Fruit fly (Drosophila melanogaster) whole organism, embryonic: Measurements from ENCODE around the gene CG13454.

Source experiments
- Awh ChIP-seq: fragments of 200-800 bp; sonication (Bioruptor generic); IDR thresholded peaks from 2 replicates; pipeline ENCODE4, ENCODE4 v1.3.6; 2022; ENCODE audit warnings: missing biosample characterization, missing genetic modification characterization
- B-H1 ChIP-seq: fragments of 200-800 bp; sonication (Bioruptor generic); IDR thresholded peaks from 3 replicates; pipeline ENCODE4 v1.3.6; 2022; ENCODE audit warnings: missing biosample characterization, missing genetic modification characterization
- BtbVII ChIP-seq: fragments of 200-800 bp; sonication (Bioruptor generic); optimal IDR thresholded peaks from 3 replicates; lab custom pipeline; 2017; ENCODE audit warnings: missing biosample characterization, mild to moderate bottlenecking, missing genetic modification characterization
- CG10654 ChIP-seq: fragments of 200-800 bp; sonication (Bioruptor generic); optimal IDR thresholded peaks from 2 replicates; lab custom pipeline; 2016; ENCODE audit warnings: missing biosample characterization, missing genetic modification characterization
- CG12659 ChIP-seq: fragments of 200-800 bp; sonication (Bioruptor generic); optimal IDR thresholded peaks from 3 replicates; lab custom pipeline; 2017; ENCODE audit warnings: mild to moderate bottlenecking, missing biosample characterization, missing genetic modification reagents, missing genetic modification characterization
- CG13894 ChIP-seq: fragments of 200-800 bp; sonication (Bioruptor generic); optimal IDR thresholded peaks from 3 replicates; lab custom pipeline; 2018; ENCODE audit warnings: missing biosample characterization, mild to moderate bottlenecking, missing genetic modification characterization, moderate library complexity
- CG15514 ChIP-seq: fragments of 200-800 bp; sonication (Bioruptor generic); optimal IDR thresholded peaks from 3 replicates; lab custom pipeline; 2017; ENCODE audit warnings: missing biosample characterization, missing genetic modification characterization, mild to moderate bottlenecking, moderate library complexity, missing genetic modification reagents
- CG15696 ChIP-seq: fragments of 200-800 bp; sonication (Bioruptor generic); optimal IDR thresholded peaks from 2 replicates; lab custom pipeline; 2019; ENCODE audit warnings: missing biosample characterization, mild to moderate bottlenecking, missing genetic modification characterization, moderate library complexity
- CG16779 ChIP-seq: fragments of 200-800 bp; sonication (Bioruptor generic); IDR thresholded peaks from 2 replicates; pipeline ENCODE4 v1.3.6; 2022; ENCODE audit warnings: missing biosample characterization, missing genetic modification characterization
- CG17186 ChIP-seq: fragments of 200-800 bp; sonication (Bioruptor generic); optimal IDR thresholded peaks from 3 replicates; lab custom pipeline; 2017; ENCODE audit warnings: missing biosample characterization, missing genetic modification reagents, missing genetic modification characterization
- CG18599 ChIP-seq: fragments of 200-800 bp; sonication (Bioruptor generic); optimal IDR thresholded peaks from 3 replicates; lab custom pipeline; 2017; ENCODE audit warnings: missing biosample characterization, missing genetic modification characterization, mild to moderate bottlenecking, moderate library complexity, missing genetic modification reagents
- CG2129 ChIP-seq: fragments of 200-800 bp; sonication (Bioruptor generic); IDR thresholded peaks from 2 replicates; pipeline ENCODE4 v1.3.6; 2022; ENCODE audit warnings: missing biosample characterization, missing genetic modification characterization; ENCODE audit not compliant: partially characterized antibody
- CG3163 ChIP-seq: fragments of 200-800 bp; sonication (Bioruptor generic); optimal IDR thresholded peaks from 3 replicates; lab custom pipeline; 2016; ENCODE audit warnings: missing biosample characterization, missing genetic modification characterization
- CG4424 ChIP-seq: fragments of 200-800 bp; sonication (Bioruptor generic); optimal IDR thresholded peaks from 3 replicates; lab custom pipeline; 2016; ENCODE audit warnings: missing biosample characterization, missing genetic modification characterization
- CG4707 ChIP-seq: fragments of 200-800 bp; sonication (Bioruptor generic); optimal IDR thresholded peaks from 2 replicates; lab custom pipeline; 2018; ENCODE audit warnings: missing biosample characterization, mild to moderate bottlenecking, missing genetic modification characterization, moderate library complexity
- CG6254 ChIP-seq: fragments of 200-800 bp; sonication (Bioruptor generic); optimal IDR thresholded peaks from 3 replicates; lab custom pipeline; 2017; ENCODE audit warnings: mild to moderate bottlenecking, missing biosample characterization, missing genetic modification reagents, missing genetic modification characterization
- Camta ChIP-seq: fragments of 200-800 bp; sonication (Bioruptor generic); optimal IDR thresholded peaks from 2 replicates; lab custom pipeline; 2016; ENCODE audit warnings: missing biosample characterization, missing genetic modification characterization
- Ets65A ChIP-seq: fragments of 200-800 bp; sonication (Bioruptor generic); peaks from one replicate; lab custom pipeline; 2016; ENCODE audit warnings: missing biosample characterization, missing genetic modification characterization
- Fer2 ChIP-seq: fragments of 200-800 bp; sonication (Bioruptor generic); optimal IDR thresholded peaks from 2 replicates; lab custom pipeline; 2018; ENCODE audit warnings: missing biosample characterization, mild to moderate bottlenecking, missing genetic modification characterization, moderate library complexity
- GATAe ChIP-seq: fragments of 200-800 bp; sonication (Bioruptor generic); conservative IDR thresholded peaks from 2 replicates; pipeline ENCODE4 v1.3.6; 2022; ENCODE audit warnings: missing biosample characterization, missing genetic modification characterization
- HLH4C ChIP-seq: fragments of 200-800 bp; sonication (Bioruptor generic); IDR thresholded peaks from 3 replicates; pipeline ENCODE4 v1.3.6; 2022; ENCODE audit warnings: missing biosample characterization, missing genetic modification characterization; ENCODE audit not compliant: partially characterized antibody
- HmgZ ChIP-seq: fragments of 200-800 bp; sonication (Bioruptor generic); optimal IDR thresholded peaks from 2 replicates; lab custom pipeline; 2018; ENCODE audit warnings: missing biosample characterization, mild to moderate bottlenecking, missing genetic modification characterization
- Jarid2 ChIP-seq: fragments of 200-800 bp; sonication (Bioruptor generic); optimal IDR thresholded peaks from 3 replicates; lab custom pipeline; 2017; ENCODE audit warnings: mild to moderate bottlenecking, missing biosample characterization, missing genetic modification reagents, missing genetic modification characterization
- Rx ChIP-seq: fragments of 200-800 bp; sonication (Bioruptor generic); IDR thresholded peaks from 2 replicates; pipeline ENCODE4 v1.3.6; 2022; ENCODE audit warnings: missing biosample characterization, missing genetic modification characterization
- Sox100B ChIP-seq: fragments of 200-800 bp; sonication (Bioruptor generic); optimal IDR thresholded peaks from 3 replicates; lab custom pipeline; 2018; ENCODE audit warnings: missing biosample characterization, mild to moderate bottlenecking, missing genetic modification characterization
- Stat92E ChIP-seq, 3 experiments: fragments of >200 bp in 2 of 3; fragments of 200-800 bp in 1 of 3; sonication (Bioruptor generic) in 1 of 3; optimal IDR thresholded peaks; 2 replicates each; lab custom pipeline; 2017 to 2019; ENCODE audit warnings: missing biosample characterization in 3 of 3, missing genetic modification characterization in 3 of 3, mild to moderate bottlenecking in 1 of 3, moderate library complexity in 1 of 3
- ash1 ChIP-seq: fragments of 200-800 bp; sonication (Bioruptor generic); optimal IDR thresholded peaks from 2 replicates; lab custom pipeline; 2018; ENCODE audit warnings: missing biosample characterization, mild to moderate bottlenecking, missing genetic modification characterization
- az2 ChIP-seq: fragments of 200-800 bp; sonication (Bioruptor generic); optimal IDR thresholded peaks from 3 replicates; lab custom pipeline; 2016; ENCODE audit warnings: missing biosample characterization, missing genetic modification characterization
- chinmo ChIP-seq: fragments of 200-800 bp; sonication (Bioruptor generic); IDR thresholded peaks from 4 replicates; pipeline ENCODE4 v1.3.6; 2022; ENCODE audit warnings: missing biosample characterization, missing genetic modification characterization; ENCODE audit not compliant: partially characterized antibody
- ci ChIP-seq: fragments of 200-800 bp; sonication (Bioruptor generic); IDR thresholded peaks from 3 replicates; pipeline ENCODE4 v1.3.6; 2022; ENCODE audit warnings: missing biosample characterization, missing genetic modification characterization
- dan ChIP-seq: fragments of 200-800 bp; sonication (Bioruptor generic); IDR thresholded peaks from 2 replicates; pipeline ENCODE4 v1.3.6; 2022; ENCODE audit warnings: missing biosample characterization, missing genetic modification characterization
- danr ChIP-seq: fragments of 200-800 bp; sonication (Bioruptor generic); IDR thresholded peaks from 2 replicates; pipeline ENCODE4 v1.3.6; 2022; ENCODE audit warnings: missing biosample characterization, missing genetic modification characterization
- dati ChIP-seq: fragments of 200-800 bp; sonication (Bioruptor generic); IDR thresholded peaks from 2 replicates; pipeline ENCODE4 v1.3.6; 2022; ENCODE audit warnings: missing biosample characterization, missing genetic modification characterization
- fd102C ChIP-seq: fragments of 200-800 bp; sonication (Bioruptor generic); optimal IDR thresholded peaks from 2 replicates; lab custom pipeline; 2018; ENCODE audit warnings: missing biosample characterization, mild to moderate bottlenecking, missing genetic modification characterization, moderate library complexity
- fru ChIP-seq: fragments of >200 bp; optimal IDR thresholded peaks from 2 replicates; lab custom pipeline; 2017
- gce ChIP-seq: fragments of 200-800 bp; sonication (Bioruptor generic); IDR thresholded peaks from 3 replicates; pipeline ENCODE4 v1.3.6; 2022; ENCODE audit warnings: missing biosample characterization, missing genetic modification characterization
- gcm ChIP-seq: fragments of 200-800 bp; sonication (Bioruptor generic); optimal IDR thresholded peaks from 2 replicates; lab custom pipeline; 2019; ENCODE audit warnings: missing biosample characterization, mild to moderate bottlenecking, missing genetic modification characterization, moderate library complexity
- grn ChIP-seq: fragments of 200-800 bp; sonication (Bioruptor generic); optimal IDR thresholded peaks from 3 replicates; lab custom pipeline; 2017; ENCODE audit warnings: missing biosample characterization, missing genetic modification characterization
- gro ChIP-seq: fragments of 200-800 bp; sonication (Bioruptor generic); optimal IDR thresholded peaks from 2 replicates; lab custom pipeline; 2016; ENCODE audit warnings: missing biosample characterization, missing genetic modification characterization
- kni ChIP-seq: fragments of 200-800 bp; sonication (Bioruptor generic); optimal IDR thresholded peaks from 3 replicates; lab custom pipeline; 2017; ENCODE audit warnings: mild to moderate bottlenecking, missing biosample characterization, missing genetic modification reagents, missing genetic modification characterization
- nmo ChIP-seq: fragments of 200-800 bp; sonication (Bioruptor generic); optimal IDR thresholded peaks from 2 replicates; lab custom pipeline; 2018; ENCODE audit warnings: missing biosample characterization, mild to moderate bottlenecking, missing genetic modification characterization, moderate library complexity
- peb ChIP-seq: fragments of 200-800 bp; sonication (Bioruptor generic); IDR thresholded peaks from 2 replicates; pipeline ENCODE4 v1.3.6; 2022; ENCODE audit warnings: missing biosample characterization, missing genetic modification characterization
- pho ChIP-seq: fragments of 200-800 bp; sonication (Bioruptor generic); optimal IDR thresholded peaks from 2 replicates; lab custom pipeline; 2016; ENCODE audit warnings: missing biosample characterization, missing genetic modification characterization
- row ChIP-seq: fragments of 200-800 bp; sonication (Bioruptor generic); IDR thresholded peaks from 3 replicates; pipeline ENCODE4 v1.3.6; 2022; ENCODE audit warnings: missing biosample characterization, missing genetic modification characterization
- slbo ChIP-seq: fragments of 200-800 bp; sonication (Bioruptor generic); IDR thresholded peaks from 2 replicates; pipeline ENCODE4 v1.3.6; 2022; ENCODE audit warnings: missing biosample characterization, missing genetic modification characterization
- tll ChIP-seq, 2 experiments: fragments of 200-800 bp in 1 of 2; fragments of >200 bp in 1 of 2; sonication (Bioruptor generic) in 1 of 2; optimal IDR thresholded peaks; 2 replicates each; lab custom pipeline; 2017 to 2019; ENCODE audit warnings: missing biosample characterization in 2 of 2, missing genetic modification characterization in 2 of 2, mild to moderate bottlenecking in 1 of 2, moderate library complexity in 1 of 2
- tup ChIP-seq: fragments of 200-800 bp; sonication (Bioruptor generic); optimal IDR thresholded peaks from 2 replicates; lab custom pipeline; 2016; ENCODE audit warnings: missing biosample characterization, mild to moderate bottlenecking, missing genetic modification characterization, moderate library complexity
- wek ChIP-seq: fragments of 200-800 bp; sonication (Bioruptor generic); optimal IDR thresholded peaks from 3 replicates; lab custom pipeline; 2018; ENCODE audit warnings: missing biosample characterization, mild to moderate bottlenecking, missing genetic modification characterization, moderate library complexity

The CG13454 gene

DNA sequence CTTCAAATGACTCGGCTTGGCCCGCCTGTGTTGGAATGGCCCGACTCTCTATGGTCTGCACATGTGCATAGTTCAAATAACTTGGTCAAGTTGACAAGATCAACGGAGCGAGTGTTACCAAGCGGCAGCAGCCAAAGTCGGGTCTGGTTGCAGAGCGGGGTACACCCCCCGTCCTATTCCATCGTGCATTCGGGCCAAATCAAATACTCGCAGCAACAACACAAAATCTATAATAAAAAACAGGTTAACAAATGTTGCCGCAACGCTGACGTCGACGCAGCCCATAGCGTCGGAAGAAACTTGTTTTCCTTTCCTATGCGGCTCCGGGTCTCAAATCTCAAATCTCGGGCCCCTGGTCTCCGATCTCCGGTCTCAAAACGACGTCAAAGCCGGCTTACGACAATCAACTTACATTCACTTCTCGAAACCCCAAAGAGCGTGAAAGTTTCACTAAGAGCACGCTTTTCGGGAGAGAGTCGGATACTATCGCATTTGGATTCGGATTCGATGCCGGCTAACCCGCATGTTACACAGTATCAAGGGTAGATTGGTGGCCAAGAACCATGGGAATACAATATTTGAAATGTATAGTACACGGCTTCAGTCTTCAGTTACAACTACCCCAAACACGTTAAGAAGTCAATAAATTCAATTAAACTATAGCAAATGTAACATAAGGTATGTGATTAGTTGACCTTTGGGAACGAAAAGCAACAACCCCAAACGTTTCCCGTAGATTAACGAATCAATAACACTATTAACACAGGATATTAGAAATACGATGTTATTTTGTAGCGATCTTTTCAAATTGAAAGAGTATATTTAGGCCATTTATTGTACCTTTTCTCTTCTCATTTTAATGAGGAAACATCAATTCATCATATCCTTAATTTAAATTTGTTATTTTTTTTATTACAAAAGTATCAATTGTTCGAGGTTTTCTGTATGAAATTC is 17.7 kb upstream of the CG13454 start (continued):
- no peak for TF ChIP-seq CG2129 (GFP tag; lab: Robert Waterston, UW)
- TF ChIP-seq gce: no peak
- no peak for TF ChIP-seq grn
- TF ChIP-seq dan: no peak
- no peak; the same call in 1 of the 2 replicates for TF ChIP-seq Awh (GFP tag; lab: Robert Waterston, UW)
- TF ChIP-seq tll (GFP tag; optimal IDR thresholded peaks at IDR 0.05; lab: Kevin White, UChicago): no peak
- no peak for TF ChIP-seq fru (lab: Kevin White, UChicago)
- peak; percentile 3 for TF ChIP-seq CG13894 (tag; lab: Kevin White, UChicago)
- no peak for TF ChIP-seq CG15514
- no peak for TF ChIP-seq fd102C (GFP tag; lab: Kevin White, UChicago)
- TF ChIP-seq ci (GFP tag; lab: Robert Waterston, UW): peak; percentile 61; the same call in 2 of the 3 replicates
- peak; percentile 78 for TF ChIP-seq Sox100B
- no peak for TF ChIP-seq Rx
- TF ChIP-seq pho: peak; percentile 73
- TF ChIP-seq chinmo (GFP tag; lab: Robert Waterston, UW): peak; percentile 97
- TF ChIP-seq az2 (GFP tag; lab: Kevin White, UChicago): peak; percentile 65
- TF ChIP-seq nmo (GFP tag; lab: Kevin White, UChicago): peak; percentile 80
- TF ChIP-seq kni (GFP tag; lab: Kevin White, UChicago): peak; percentile 99
- TF ChIP-seq CG6254 (GFP tag; lab: Kevin White, UChicago): no peak
- TF ChIP-seq BtbVII (GFP tag; lab: Kevin White, UChicago): peak; percentile 15
- TF ChIP-seq HLH4C: no peak
- peak; percentile 93 for TF ChIP-seq Ets65A (GFP tag; lab: Kevin White, UChicago)
- peak; percentile 53 for TF ChIP-seq gcm (GFP tag; lab: Kevin White, UChicago)
- TF ChIP-seq wek: no peak
- TF ChIP-seq HmgZ (tag; lab: Kevin White, UChicago): no peak
- no peak for TF ChIP-seq dati
- peak; percentile 77 for TF ChIP-seq CG12659 (GFP tag; lab: Kevin White, UChicago)
- peak; percentile 53 for TF ChIP-seq CG4424 (GFP tag; lab: Kevin White, UChicago)
- TF ChIP-seq tup (GFP tag; lab: Kevin White, UChicago): no peak

- TF ChIP-seq Jarid2 (GFP tag; lab: Kevin White, UChicago) (no peak), CG4707 (GFP tag; lab: Kevin White, UChicago) (peak; percentile 24), peb (GFP tag; lab: Robert Waterston, UW) (no peak), Camta (GFP tag; lab: Kevin White, UChicago) (no peak), row (GFP tag; lab: Robert Waterston, UW) (no peak; the same call in 1 of the 3 replicates), CG16779 (GFP tag; lab: Robert Waterston, UW) (0 out of 2 replicates have a peak, but pooled peaks have one; percentile 3), CG3163 (GFP tag; lab: Kevin White, UChicago) (peak; percentile 16), Stat92E (GFP tag; optimal IDR thresholded peaks at IDR 0.05; lab: Kevin White, UChicago) (no peak), Fer2 (no peak), danr (GFP tag; lab: Robert Waterston, UW) (no peak), CG15696 (tag; lab: Kevin White, UChicago) (peak; percentile 18), CG18599 (GFP tag; lab: Kevin White, UChicago) (peak; percentile 35), gro (no peak), B-H1 (GFP tag; lab: Robert Waterston, UW) (no peak), CG17186 (GFP tag; lab: Kevin White, UChicago) (peak; percentile 30), slbo (GFP tag; lab: Robert Waterston, UW) (0 out of 2 replicates have a peak, but pooled peaks have one; percentile 5), ash1 (GFP tag; lab: Kevin White, UChicago) (no peak), CG10654 (GFP tag; lab: Kevin White, UChicago) (no peak), GATAe (GFP tag; lab: Robert Waterston, UW) (no peak)
These were observed 16.7 kb upstream of the CG13454 start for dm6 chr3L:15533402-15534129.
